Worm (Caenorhabditis elegans) whole organism, L1 larva: Measurements from ENCODE around the gene srsx-33.

Experiments used
- C04F5.9 ChIP-seq: sonication (generic microtip); optimal IDR thresholded peaks from 2 replicates; lab custom pipeline; 2016; ENCODE audit warnings: missing genetic modification characterization, missing compliant biosample characterization
- aha-1 ChIP-seq: fragments of 150-350 bp; optimal IDR thresholded peaks from 2 replicates; lab custom pipeline; 2014; ENCODE audit warnings: missing biosample characterization, missing genetic modification characterization
- ceh-82 ChIP-seq, 3 experiments: fragments of 150-350 bp in 1 of 3; sonication (generic microtip) in 2 of 3; optimal IDR thresholded peaks; 2 replicates each; lab custom pipeline; 2014 to 2017; ENCODE audit warnings: missing biosample characterization in 3 of 3, missing genetic modification characterization in 3 of 3
- ceh-88 ChIP-seq: fragments of 200-800 bp; sonication (Bioruptor generic); IDR thresholded peaks from 2 replicates; pipeline ENCODE4 v1.3.6; 2022; ENCODE audit warnings: missing genetic modification characterization, missing compliant biosample characterization
- ces-1 ChIP-seq: fragments of 150-350 bp; optimal IDR thresholded peaks from 2 replicates; lab custom pipeline; 2014; ENCODE audit warnings: missing biosample characterization, missing genetic modification reagents, missing genetic modification characterization
- jun-1 ChIP-seq: fragments of 150-350 bp; optimal IDR thresholded peaks from 2 replicates; lab custom pipeline; 2014; ENCODE audit warnings: missing biosample characterization, missing genetic modification reagents, missing genetic modification characterization
- lsy-2 ChIP-seq, 2 experiments: fragments of 150-350 bp; optimal IDR thresholded peaks; 2 replicates each; lab custom pipeline; 2014; ENCODE audit warnings: missing biosample characterization in 2 of 2, missing genetic modification characterization in 2 of 2
- nhr-76 ChIP-seq: sonication (generic microtip); optimal IDR thresholded peaks from 2 replicates; lab custom pipeline; 2017; ENCODE audit warnings: missing biosample characterization, missing genetic modification characterization
- nhr-77 ChIP-seq: fragments of 150-350 bp; optimal IDR thresholded peaks from 2 replicates; lab custom pipeline; 2014; ENCODE audit warnings: missing biosample characterization, missing genetic modification characterization
- snpc-4 ChIP-seq: fragments of 150-350 bp; optimal IDR thresholded peaks from 2 replicates; lab custom pipeline; 2014; ENCODE audit warnings: missing biosample characterization, missing genetic modification characterization
- sup-37 ChIP-seq: fragments of 200-800 bp; sonication (Bioruptor generic); optimal IDR thresholded peaks from 2 replicates; lab custom pipeline; 2018; ENCODE audit warnings: mild to moderate bottlenecking, missing genetic modification characterization, missing compliant biosample characterization
- vab-15 ChIP-seq: sonication (generic microtip); optimal IDR thresholded peaks from 2 replicates; lab custom pipeline; 2017; ENCODE audit warnings: missing genotype, mild to moderate bottlenecking, missing genetic modification characterization, missing compliant biosample characterization

- no peak for TF ChIP-seq C04F5.9 (tag; lab: Kevin White, UChicago)
- TF ChIP-seq ceh-82 (tag; optimal IDR thresholded peaks at IDR 0.05; lab: Kevin White, UChicago): no peak
- no peak for TF ChIP-seq ceh-88 (GFP tag; lab: Robert Waterston, UW)
- no peak for TF ChIP-seq jun-1 (tag; lab: Kevin White, UChicago)
- TF ChIP-seq vab-15: no peak
- no peak for TF ChIP-seq sup-37 (GFP tag; lab: Kevin White, UChicago)
- TF ChIP-seq aha-1 (tag; lab: Kevin White, UChicago): no peak
- no peak for TF ChIP-seq ces-1 (GFP tag; lab: Kevin White, UChicago)
- no peak for TF ChIP-seq lsy-2 (tag; optimal IDR thresholded peaks at IDR 0.05; lab: Kevin White, UChicago)
- TF ChIP-seq snpc-4 (tag; lab: Kevin White, UChicago): no peak
- no peak for TF ChIP-seq nhr-76 (tag; lab: Kevin White, UChicago)
- TF ChIP-seq nhr-77 (tag; lab: Kevin White, UChicago): no peak
Measured at ce11 chrV:11223698-11224097, 28.6 kb downstream of the srsx-33 start.
